Fruit fly (Drosophila melanogaster): ENCODE measurements around the gene RYa-R.

DNA sequence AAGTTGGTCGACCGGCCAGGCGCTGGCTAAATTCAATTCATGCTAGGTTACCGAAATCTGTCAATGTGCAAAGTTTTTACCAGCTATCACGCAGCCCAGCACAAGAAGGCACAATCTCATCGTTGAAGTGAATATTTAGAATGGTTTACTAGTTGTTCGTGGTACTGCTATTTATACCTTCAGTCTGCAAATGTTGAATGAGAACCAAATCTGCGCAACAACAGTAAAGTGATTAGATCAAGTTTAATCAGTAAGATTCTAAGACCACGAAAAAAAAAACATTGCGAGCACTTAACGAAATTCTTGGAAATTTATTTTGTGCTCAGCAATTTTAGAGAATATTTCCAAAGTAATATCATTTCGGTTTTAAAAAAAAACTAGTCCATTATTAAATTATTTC is 8.6 kb downstream of the RYa-R start, which contains the start of gene CG6296:
- TF ChIP-seq CG8478 (optimal IDR thresholded peaks at IDR 0.05) (no peak), CTCF (optimal IDR thresholded peaks at IDR 0.05) (no peak)
